Worm (Caenorhabditis elegans) whole organism, early embryonic: Measurements from ENCODE around the gene C07B5.2.
A peak's percentile ranks its signal among the peaks of the same experiment; 100 is the strongest.

Source experiments
- ama-1 ChIP-seq: fragments of 150-350 bp; optimal IDR thresholded peaks from 2 replicates; lab custom pipeline; 2014
- flt-1 ChIP-seq: fragments of 200-800 bp; sonication (Bioruptor generic); IDR thresholded peaks from 2 replicates; pipeline ENCODE4 v1.3.6; 2022; ENCODE audit warnings: missing genetic modification characterization, missing compliant biosample characterization
- pes-1 ChIP-seq: fragments of 200-800 bp; sonication (Bioruptor generic); IDR thresholded peaks from 2 replicates; pipeline ENCODE4 v1.3.6; 2022; ENCODE audit warnings: missing genetic modification reagents, missing genetic modification characterization, missing compliant biosample characterization

ce11 chrX:9560931-9561330 lies 43.9 kb upstream of the C07B5.2 start:
- no peak for TF ChIP-seq flt-1 (GFP tag; lab: Robert Waterston, UW)
- TF ChIP-seq ama-1 (lab: Kevin White, UChicago) = no peak
- peak; percentile 70 for TF ChIP-seq pes-1 (GFP tag; lab: Robert Waterston, UW)
